Worm (Caenorhabditis elegans) whole organism, L4 larva: Measurements from ENCODE around the gene F08G2.7.

ENCODE experiments used
- D1046.2 ChIP-seq: fragments of 200-800 bp; sonication (Bioruptor generic); IDR thresholded peaks from 2 replicates; pipeline ENCODE4 v1.3.6; 2022; ENCODE audit warnings: missing genetic modification characterization, missing compliant biosample characterization
- F10B5.3 ChIP-seq: sonication (generic microtip); optimal IDR thresholded peaks from 2 replicates; lab custom pipeline; 2016; ENCODE audit warnings: mild to moderate bottlenecking, missing genetic modification characterization, missing compliant biosample characterization
- F37D6.2 ChIP-seq: sonication (generic microtip); optimal IDR thresholded peaks from 2 replicates; lab custom pipeline; 2016; ENCODE audit warnings: mild to moderate bottlenecking, missing genetic modification characterization, missing compliant biosample characterization
- F44E2.7 ChIP-seq: fragments of 200-800 bp; sonication (Bioruptor generic); IDR thresholded peaks from 2 replicates; pipeline ENCODE4 v2.1.2; 2022; ENCODE audit warnings: missing genetic modification characterization, missing compliant biosample characterization
- F49E8.2 ChIP-seq: sonication (generic microtip); optimal IDR thresholded peaks from 2 replicates; lab custom pipeline; 2016; ENCODE audit warnings: missing compliant biosample characterization, mild to moderate bottlenecking, missing genetic modification characterization, borderline replicate concordance
- R02D3.7 ChIP-seq: fragments of 150-350 bp; sonication (generic microtip); optimal IDR thresholded peaks from 3 replicates; lab custom pipeline; 2014; ENCODE audit warnings: missing biosample characterization, missing genetic modification characterization
- T26A8.4 ChIP-seq: fragments of 200-800 bp; sonication (Bioruptor generic); IDR thresholded peaks from 2 replicates; pipeline ENCODE4 v1.3.6; 2022; ENCODE audit warnings: missing genetic modification characterization, missing compliant biosample characterization
- Y75B8A.6 ChIP-seq: fragments of 200-800 bp; sonication (Bioruptor generic); IDR thresholded peaks from 2 replicates; pipeline ENCODE4 v1.3.6; 2022; ENCODE audit warnings: missing genetic modification reagents, missing genetic modification characterization, missing compliant biosample characterization
- ZK546.5 ChIP-seq, 2 experiments: sonication (generic microtip); optimal IDR thresholded peaks; 2 replicates each; lab custom pipeline; 2017; ENCODE audit warnings: missing biosample characterization in 2 of 2, missing genetic modification characterization in 2 of 2
- aha-1 ChIP-seq: fragments of 150-350 bp; peaks from one replicate; lab custom pipeline; 2014; ENCODE audit warnings: missing biosample characterization, missing genetic modification characterization
- aly-2 ChIP-seq: sonication (generic microtip); optimal IDR thresholded peaks from 2 replicates; lab custom pipeline; 2018; ENCODE audit warnings: missing biosample characterization, missing genetic modification characterization
- ama-1 ChIP-seq: fragments of 150-350 bp; optimal IDR thresholded peaks from 2 replicates; lab custom pipeline; 2014; ENCODE audit warnings: inconsistent platforms, mixed read lengths
- arid-1 ChIP-seq: fragments of 200-800 bp; sonication (Bioruptor generic); conservative IDR thresholded peaks from 2 replicates; pipeline ENCODE4 v1.3.6; 2022; ENCODE audit warnings: missing genetic modification reagents, missing genetic modification characterization, missing compliant biosample characterization
- attf-4 ChIP-seq: sonication (generic microtip); optimal IDR thresholded peaks from 3 replicates; lab custom pipeline; 2017; ENCODE audit warnings: missing biosample characterization, missing genetic modification characterization
- ceh-32 ChIP-seq: sonication (generic microtip); optimal IDR thresholded peaks from 2 replicates; lab custom pipeline; 2016; ENCODE audit warnings: mild to moderate bottlenecking, missing genetic modification characterization, missing compliant biosample characterization; ENCODE audit not compliant: poor library complexity
- ces-1 ChIP-seq: fragments of 150-350 bp; sonication (generic microtip); optimal IDR thresholded peaks from 4 replicates; lab custom pipeline; 2014; ENCODE audit warnings: missing biosample characterization, missing genetic modification reagents, missing genetic modification characterization
- ctbp-1 ChIP-seq: fragments of 200-800 bp; sonication (Bioruptor generic); IDR thresholded peaks from 2 replicates; pipeline ENCODE4 v1.3.6; 2022; ENCODE audit warnings: missing genetic modification reagents, missing genetic modification characterization, missing compliant biosample characterization
- daf-12 ChIP-seq: fragments of 150-350 bp; optimal IDR thresholded peaks from 2 replicates; lab custom pipeline; 2014; ENCODE audit warnings: missing biosample characterization, missing genetic modification reagents, missing genetic modification characterization
- daf-16 ChIP-seq, 3 experiments: sonication (generic microtip); optimal IDR thresholded peaks; 2 replicates each; lab custom pipeline; 2016 to 2017; ENCODE audit warnings: missing genetic modification characterization in 3 of 3, missing genetic modification reagents in 3 of 3, mild to moderate bottlenecking in 2 of 3, missing compliant biosample characterization in 2 of 3, missing biosample characterization in 1 of 3, moderate library complexity in 1 of 3
- daf-19 ChIP-seq: fragments of 200-800 bp; sonication (Bioruptor generic); conservative IDR thresholded peaks from 2 replicates; pipeline ENCODE4 v1.3.6; 2022; ENCODE audit warnings: missing genetic modification characterization, missing compliant biosample characterization
- dmd-8 ChIP-seq: fragments of 200-800 bp; sonication (Bioruptor generic); IDR thresholded peaks from 2 replicates; pipeline ENCODE4 v1.3.6; 2022; ENCODE audit warnings: missing genetic modification characterization, missing compliant biosample characterization
- dmd-9 ChIP-seq: fragments of 200-800 bp; sonication (Bioruptor generic); IDR thresholded peaks from 2 replicates; pipeline ENCODE4 v1.3.6; 2022; ENCODE audit warnings: missing genetic modification reagents, missing genetic modification characterization, missing compliant biosample characterization
- duxl-1 ChIP-seq: sonication (generic microtip); optimal IDR thresholded peaks from 2 replicates; lab custom pipeline; 2016; ENCODE audit warnings: mild to moderate bottlenecking, missing genetic modification characterization, moderate library complexity, missing compliant biosample characterization; ENCODE audit not compliant: poor library complexity
- gei-8 ChIP-seq: fragments of 200-800 bp; sonication (Bioruptor generic); optimal IDR thresholded peaks from 2 replicates; lab custom pipeline; 2018; ENCODE audit warnings: mild to moderate bottlenecking, missing genetic modification characterization, missing compliant biosample characterization
- jun-1 ChIP-seq: fragments of 150-350 bp; optimal IDR thresholded peaks from 2 replicates; lab custom pipeline; 2014; ENCODE audit warnings: missing biosample characterization, missing genetic modification reagents, missing genetic modification characterization
- lin-29 ChIP-seq: fragments of 200-800 bp; sonication (Bioruptor generic); IDR thresholded peaks from 2 replicates; pipeline ENCODE4 v1.3.6; 2022; ENCODE audit warnings: missing genetic modification reagents, missing genetic modification characterization, missing compliant biosample characterization
- lin-38 ChIP-seq: fragments of 200-800 bp; sonication (Bioruptor generic); IDR thresholded peaks from 2 replicates; pipeline ENCODE4 v1.3.6; 2022; ENCODE audit warnings: missing genetic modification reagents, missing genetic modification characterization, missing compliant biosample characterization
- madf-5 ChIP-seq, 2 experiments: fragments of 200-800 bp; sonication (Bioruptor generic); IDR thresholded peaks; 2 replicates each; pipeline ENCODE4 v1.3.6; 2022; ENCODE audit warnings: missing compliant biosample characterization in 2 of 2, missing genetic modification characterization in 2 of 2
- mep-1 ChIP-seq: fragments of 150-350 bp; sonication (generic microtip); optimal IDR thresholded peaks from 3 replicates; lab custom pipeline; 2014; ENCODE audit warnings: missing biosample characterization, missing genetic modification characterization
- nhr-10 ChIP-seq: fragments of 150-350 bp; optimal IDR thresholded peaks from 2 replicates; lab custom pipeline; 2014; ENCODE audit warnings: missing biosample characterization, missing genetic modification characterization
- nhr-237 ChIP-seq: sonication (generic microtip); optimal IDR thresholded peaks from 2 replicates; lab custom pipeline; 2017; ENCODE audit warnings: missing biosample characterization, missing genetic modification characterization
- nhr-28 ChIP-seq: fragments of 150-350 bp; optimal IDR thresholded peaks from 2 replicates; lab custom pipeline; 2014; ENCODE audit warnings: missing biosample characterization, missing genetic modification characterization
- nhr-41 ChIP-seq: fragments of 200-800 bp; sonication (Bioruptor generic); IDR thresholded peaks from 2 replicates; pipeline ENCODE4 v1.3.6; 2022; ENCODE audit warnings: missing genetic modification reagents, missing genetic modification characterization, missing compliant biosample characterization
- nhr-6 ChIP-seq: fragments of 150-350 bp; optimal IDR thresholded peaks from 2 replicates; lab custom pipeline; 2014; ENCODE audit warnings: missing biosample characterization, missing genetic modification characterization
- nhr-77 ChIP-seq: fragments of 150-350 bp; optimal IDR thresholded peaks from 2 replicates; lab custom pipeline; 2014; ENCODE audit warnings: missing biosample characterization, missing genetic modification characterization
- pqm-1 ChIP-seq: sonication (generic microtip); optimal IDR thresholded peaks from 2 replicates; lab custom pipeline; 2017; ENCODE audit warnings: missing biosample characterization, missing genetic modification characterization
- rbr-2 ChIP-seq: sonication (generic microtip); optimal IDR thresholded peaks from 2 replicates; lab custom pipeline; 2016; ENCODE audit warnings: missing genotype, missing genetic modification characterization, missing compliant biosample characterization
- sdz-12 ChIP-seq: fragments of 200-800 bp; sonication (Bioruptor generic); optimal IDR thresholded peaks from 2 replicates; lab custom pipeline; 2018; ENCODE audit warnings: mild to moderate bottlenecking, missing genetic modification characterization, missing compliant biosample characterization
- set-16 ChIP-seq: fragments of 200-800 bp; sonication (Bioruptor generic); IDR thresholded peaks from 2 replicates; pipeline ENCODE4 v1.3.6; 2022; ENCODE audit warnings: missing genetic modification reagents, missing genetic modification characterization, missing compliant biosample characterization
- skn-1 ChIP-seq: fragments of 150-350 bp; optimal IDR thresholded peaks from 2 replicates; lab custom pipeline; 2014; ENCODE audit warnings: missing biosample characterization, missing genetic modification characterization
- snpc-1.2 ChIP-seq: fragments of 200-800 bp; sonication (Bioruptor generic); IDR thresholded peaks from 2 replicates; pipeline ENCODE4 v1.3.6; 2022; ENCODE audit warnings: missing genetic modification reagents, missing genetic modification characterization, missing compliant biosample characterization
- snpc-4 ChIP-seq: fragments of 150-350 bp; optimal IDR thresholded peaks from 2 replicates; lab custom pipeline; 2014; ENCODE audit warnings: missing biosample characterization, missing genetic modification characterization
- spr-1 ChIP-seq: sonication (generic microtip); optimal IDR thresholded peaks from 2 replicates; lab custom pipeline; 2016; ENCODE audit warnings: mild to moderate bottlenecking, missing genetic modification characterization, missing compliant biosample characterization
- spr-3 ChIP-seq: fragments of 200-800 bp; sonication (Bioruptor generic); optimal IDR thresholded peaks from 2 replicates; lab custom pipeline; 2018; ENCODE audit warnings: mild to moderate bottlenecking, missing genetic modification characterization, missing compliant biosample characterization
- tag-97 ChIP-seq: fragments of 200-800 bp; sonication (Bioruptor generic); IDR thresholded peaks from 2 replicates; pipeline ENCODE4 v1.3.6; 2022; ENCODE audit warnings: missing genetic modification characterization, missing compliant biosample characterization
- vab-7 ChIP-seq: fragments of 200-800 bp; sonication (Bioruptor generic); IDR thresholded peaks from 2 replicates; pipeline ENCODE4 v1.3.6; 2022; ENCODE audit warnings: missing genetic modification reagents, missing genetic modification characterization, missing compliant biosample characterization
- zag-1 ChIP-seq: fragments of 150-350 bp; optimal IDR thresholded peaks from 2 replicates; lab custom pipeline; 2014; ENCODE audit warnings: missing biosample characterization, missing genetic modification characterization
- zfp-2 ChIP-seq: sonication (generic microtip); optimal IDR thresholded peaks from 2 replicates; lab custom pipeline; 2016; ENCODE audit warnings: mild to moderate bottlenecking, missing genetic modification characterization, missing compliant biosample characterization
- zfp-3 ChIP-seq: fragments of 200-800 bp; sonication (Bioruptor generic); conservative IDR thresholded peaks from 2 replicates; pipeline ENCODE4 v1.3.6; 2022; ENCODE audit warnings: missing genetic modification reagents, missing genetic modification characterization, missing compliant biosample characterization
- ztf-11 ChIP-seq: fragments of 150-350 bp; optimal IDR thresholded peaks from 2 replicates; lab custom pipeline; 2014; ENCODE audit warnings: missing biosample characterization, missing genetic modification characterization
- ztf-7 ChIP-seq: fragments of 150-350 bp; optimal IDR thresholded peaks from 2 replicates; lab custom pipeline; 2014; ENCODE audit warnings: missing biosample characterization, missing genetic modification characterization

The F08G2.7 gene

DNA sequence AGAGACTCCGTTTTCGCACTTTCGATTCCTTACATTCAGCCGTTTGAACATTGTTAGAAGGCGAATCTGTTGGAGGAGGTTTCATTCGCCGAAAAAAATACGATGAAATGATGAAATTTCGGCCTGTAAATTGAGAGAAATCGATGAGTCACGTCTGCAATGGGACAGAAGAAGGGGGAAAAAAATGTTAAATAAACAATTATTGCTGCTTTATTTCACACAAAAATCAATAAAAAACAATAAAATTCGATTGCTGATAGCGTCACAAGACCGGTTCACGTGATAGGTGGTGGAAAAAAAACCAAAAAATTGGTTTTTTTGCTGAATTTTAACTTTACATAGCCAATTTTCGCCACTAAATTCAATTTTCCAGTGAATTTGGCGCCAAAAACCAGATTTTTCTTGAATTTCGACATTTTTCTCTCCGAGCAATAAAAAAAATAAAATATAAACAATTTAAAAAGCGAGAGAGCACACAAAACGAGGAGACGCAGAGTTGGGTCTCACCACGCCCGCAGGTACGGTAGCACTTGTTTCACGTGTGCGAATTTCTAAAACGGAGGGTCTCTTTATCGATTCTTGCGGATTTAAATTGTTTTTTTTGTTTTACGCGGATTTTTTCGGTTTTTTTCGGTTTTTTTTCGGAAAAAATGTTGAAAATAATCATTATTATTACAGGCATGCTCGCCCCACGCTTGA, 31.4 kb upstream of the F08G2.7 start, which contains the start of the genes cup-14 and ndub-8 (continued):
- TF ChIP-seq vab-7 (GFP tag; lab: Robert Waterston, UW) (0 out of 2 replicates have a peak, but pooled peaks have one; percentile 10), jun-1 (tag; lab: Kevin White, UChicago) (peak; percentile 29), attf-4 (tag; lab: Kevin White, UChicago) (peak; percentile 6), pqm-1 (tag; lab: Kevin White, UChicago) (no peak), daf-16 (GFP tag; optimal IDR thresholded peaks at IDR 0.05; lab: Kevin White, UChicago) (peak; percentile 58 to 60), daf-16 (tag; optimal IDR thresholded peaks at IDR 0.05; lab: Kevin White, UChicago) (peak; percentile 83), nhr-237 (no peak), daf-12 (tag; lab: Kevin White, UChicago) (no peak), madf-5 (GFP tag; IDR thresholded peaks at IDR 0.05; lab: Robert Waterston, UW) (no peak), tag-97 (GFP tag; lab: Robert Waterston, UW) (no peak), D1046.2 (peak; percentile 99), zfp-2 (tag; lab: Kevin White, UChicago) (peak; percentile 36), nhr-10 (tag; lab: Kevin White, UChicago) (no peak), snpc-1.2 (GFP tag; lab: Robert Waterston, UW) (peak; percentile 54; the same call in 1 of the 2 replicates), F10B5.3 (tag; lab: Kevin White, UChicago) (peak; percentile 62), ztf-11 (tag; lab: Kevin White, UChicago) (no peak), zfp-3 (GFP tag; lab: Robert Waterston, UW) (peak; percentile 56; the same call in 1 of the 2 replicates), F44E2.7 (GFP tag; lab: Robert Waterston, UW) (no peak), nhr-28 (no peak), ztf-7 (tag; lab: Kevin White, UChicago) (peak; percentile 3), nhr-77 (peak; percentile 82), T26A8.4 (peak; percentile 82), rbr-2 (tag; lab: Kevin White, UChicago) (peak; percentile 71), duxl-1 (tag; lab: Kevin White, UChicago) (peak; percentile 51), spr-1 (tag; lab: Kevin White, UChicago) (peak; percentile 50), lin-29 (0 out of 2 replicates have a peak, but pooled peaks have one; percentile 46), aly-2 (tag; lab: Kevin White, UChicago) (no peak), set-16 (no peak), arid-1 (GFP tag; lab: Robert Waterston, UW) (0 out of 2 replicates have a peak, but pooled peaks have one; percentile 41), F49E8.2 (tag; lab: Kevin White, UChicago) (peak; percentile 77), R02D3.7 (tag; lab: Kevin White, UChicago) (no peak), gei-8 (GFP tag; lab: Kevin White, UChicago) (no peak), zag-1 (no peak), ctbp-1 (no peak), nhr-6 (tag; lab: Kevin White, UChicago) (peak; percentile 66), Y75B8A.6 (no peak), dmd-9 (GFP tag; lab: Robert Waterston, UW) (no peak), lin-38 (GFP tag; lab: Robert Waterston, UW) (peak; percentile 84), mep-1 (tag; lab: Kevin White, UChicago) (peak; percentile 87), snpc-4 (tag; lab: Kevin White, UChicago) (no peak), nhr-41 (GFP tag; lab: Robert Waterston, UW) (no peak), ceh-32 (no peak), spr-3 (peak; percentile 50), ces-1 (GFP tag; lab: Kevin White, UChicago) (peak; percentile 69), ZK546.5 (tag; optimal IDR thresholded peaks at IDR 0.05; lab: Kevin White, UChicago) (no peak), sdz-12 (GFP tag; lab: Kevin White, UChicago) (no peak), F37D6.2 (peak; percentile 15), dmd-8 (GFP tag; lab: Robert Waterston, UW) (no peak), daf-19 (GFP tag; lab: Robert Waterston, UW) (no peak), skn-1 (no peak), ama-1 (no peak), aha-1 (tag; lab: Kevin White, UChicago) (peak; percentile 77)
